Worm (Caenorhabditis elegans) whole organism, mixed stage, embryonic: Measurements from ENCODE around the gene chw-1.
A peak's percentile ranks its signal among the peaks of the same experiment; 100 is the strongest.

Source experiments
- M03D4.4 ChIP-seq: sonication (generic microtip); optimal IDR thresholded peaks from 2 replicates; lab custom pipeline; 2017; ENCODE audit warnings: mild to moderate bottlenecking, missing genetic modification characterization, missing compliant biosample characterization
- bed-3 ChIP-seq: fragments of 200-800 bp; sonication (Bioruptor generic); optimal IDR thresholded peaks from 3 replicates; lab custom pipeline; 2018; ENCODE audit warnings: mild to moderate bottlenecking, missing genetic modification characterization, moderate library complexity, missing compliant biosample characterization
- blmp-1 ChIP-seq: fragments of 150-350 bp; optimal IDR thresholded peaks from 2 replicates; lab custom pipeline; 2014; ENCODE audit warnings: missing biosample characterization, missing genetic modification characterization
- ceh-43 ChIP-seq: fragments of 200-800 bp; sonication (Bioruptor generic); optimal IDR thresholded peaks from 2 replicates; lab custom pipeline; 2018; ENCODE audit warnings: mild to moderate bottlenecking, missing genetic modification characterization, moderate library complexity, missing compliant biosample characterization
- ceh-83 ChIP-seq: fragments of 200-800 bp; sonication (Bioruptor generic); optimal IDR thresholded peaks from 2 replicates; lab custom pipeline; 2018; ENCODE audit warnings: mild to moderate bottlenecking, missing genetic modification characterization, missing compliant biosample characterization
- ces-1 ChIP-seq: fragments of 150-350 bp; optimal IDR thresholded peaks from 2 replicates; lab custom pipeline; 2014; ENCODE audit warnings: missing biosample characterization, missing genetic modification reagents, missing genetic modification characterization
- cnd-1 ChIP-seq: fragments of 200-800 bp; sonication (Bioruptor generic); optimal IDR thresholded peaks from 2 replicates; lab custom pipeline; 2018; ENCODE audit warnings: mild to moderate bottlenecking, missing genetic modification characterization, missing compliant biosample characterization
- drap-1 ChIP-seq: fragments of 200-800 bp; sonication (Bioruptor generic); optimal IDR thresholded peaks from 3 replicates; lab custom pipeline; 2018; ENCODE audit warnings: mild to moderate bottlenecking, missing genetic modification characterization, missing compliant biosample characterization
- elt-1 ChIP-seq: sonication (generic microtip); optimal IDR thresholded peaks from 2 replicates; lab custom pipeline; 2017; ENCODE audit warnings: missing genetic modification characterization, mild to moderate bottlenecking, missing compliant biosample characterization, antibody characterized with exemption, moderate library complexity, borderline replicate concordance; ENCODE audit not compliant: insufficient read depth
- elt-3 ChIP-seq: fragments of 150-350 bp; optimal IDR thresholded peaks from 2 replicates; lab custom pipeline; 2014; ENCODE audit warnings: missing biosample characterization, missing genetic modification characterization
- ham-2 ChIP-seq: fragments of 200-800 bp; sonication (Bioruptor generic); optimal IDR thresholded peaks from 2 replicates; lab custom pipeline; 2018; ENCODE audit warnings: mild to moderate bottlenecking, missing genetic modification characterization, missing compliant biosample characterization
- lin-13 ChIP-seq: fragments of 150-350 bp; optimal IDR thresholded peaks from 2 replicates; lab custom pipeline; 2014; ENCODE audit warnings: missing biosample characterization, missing genetic modification characterization
- lin-32 ChIP-seq: fragments of 200-800 bp; sonication (Bioruptor generic); optimal IDR thresholded peaks from 2 replicates; lab custom pipeline; 2018; ENCODE audit warnings: mild to moderate bottlenecking, missing genetic modification characterization, missing compliant biosample characterization
- lsy-2 ChIP-seq: fragments of 150-350 bp; optimal IDR thresholded peaks from 2 replicates; lab custom pipeline; 2014; ENCODE audit warnings: missing biosample characterization, missing genetic modification characterization
- mab-5 ChIP-seq: fragments of 150-350 bp; optimal IDR thresholded peaks from 2 replicates; lab custom pipeline; 2014; ENCODE audit warnings: missing biosample characterization, missing genetic modification characterization
- mep-1 ChIP-seq: fragments of 150-350 bp; optimal IDR thresholded peaks from 2 replicates; lab custom pipeline; 2017; ENCODE audit warnings: missing biosample characterization, missing genetic modification reagents, missing genetic modification characterization, inconsistent platforms
- mls-2 ChIP-seq: sonication (generic microtip); optimal IDR thresholded peaks from 2 replicates; lab custom pipeline; 2016; ENCODE audit warnings: mild to moderate bottlenecking, missing genetic modification characterization, moderate library complexity, missing compliant biosample characterization
- nhr-12 ChIP-seq: fragments of 150-350 bp; optimal IDR thresholded peaks from 2 replicates; lab custom pipeline; 2014; ENCODE audit warnings: missing biosample characterization, missing genetic modification characterization
- nhr-2 ChIP-seq: fragments of 150-350 bp; optimal IDR thresholded peaks from 2 replicates; lab custom pipeline; 2014; ENCODE audit warnings: missing biosample characterization, missing genetic modification characterization
- nhr-237 ChIP-seq: fragments of 150-350 bp; optimal IDR thresholded peaks from 2 replicates; lab custom pipeline; 2014; ENCODE audit warnings: missing biosample characterization, missing genetic modification characterization
- nhr-28 ChIP-seq: fragments of 150-350 bp; optimal IDR thresholded peaks from 2 replicates; lab custom pipeline; 2014; ENCODE audit warnings: missing biosample characterization, missing genetic modification characterization
- nhr-76 ChIP-seq: sonication (generic microtip); optimal IDR thresholded peaks from 2 replicates; lab custom pipeline; 2017; ENCODE audit warnings: missing biosample characterization, missing genetic modification characterization
- pha-4 ChIP-seq: fragments of 150-350 bp; optimal IDR thresholded peaks from 2 replicates; lab custom pipeline; 2018; ENCODE audit warnings: missing biosample characterization, missing genetic modification reagents, missing genetic modification characterization
- sem-2 ChIP-seq: fragments of 200-800 bp; sonication (Bioruptor generic); optimal IDR thresholded peaks from 2 replicates; lab custom pipeline; 2018; ENCODE audit warnings: mild to moderate bottlenecking, missing genetic modification characterization, missing compliant biosample characterization
- snpc-4 ChIP-seq: fragments of 150-350 bp; optimal IDR thresholded peaks from 2 replicates; lab custom pipeline; 2014; ENCODE audit warnings: missing biosample characterization, missing genetic modification characterization
- sptf-1 ChIP-seq: sonication (generic microtip); optimal IDR thresholded peaks from 2 replicates; lab custom pipeline; 2017; ENCODE audit warnings: mild to moderate bottlenecking, missing genetic modification characterization, moderate library complexity, missing compliant biosample characterization
- tbx-8 ChIP-seq: fragments of 200-800 bp; sonication (Bioruptor generic); optimal IDR thresholded peaks from 2 replicates; lab custom pipeline; 2018; ENCODE audit warnings: mild to moderate bottlenecking, missing genetic modification characterization, moderate library complexity, missing compliant biosample characterization
- unc-120 ChIP-seq: sonication (generic microtip); optimal IDR thresholded peaks from 2 replicates; lab custom pipeline; 2017; ENCODE audit warnings: missing genetic modification characterization, missing compliant biosample characterization; ENCODE audit not compliant: poor library complexity, severe bottlenecking
- unc-62 ChIP-seq: fragments of 150-350 bp; optimal IDR thresholded peaks from 2 replicates; lab custom pipeline; 2014; ENCODE audit warnings: missing biosample characterization, missing genetic modification reagents, missing genetic modification characterization
- ztf-11 ChIP-seq: fragments of 150-350 bp; optimal IDR thresholded peaks from 2 replicates; lab custom pipeline; 2014; ENCODE audit warnings: missing biosample characterization, missing genetic modification characterization

chw-1 gene

DNA sequence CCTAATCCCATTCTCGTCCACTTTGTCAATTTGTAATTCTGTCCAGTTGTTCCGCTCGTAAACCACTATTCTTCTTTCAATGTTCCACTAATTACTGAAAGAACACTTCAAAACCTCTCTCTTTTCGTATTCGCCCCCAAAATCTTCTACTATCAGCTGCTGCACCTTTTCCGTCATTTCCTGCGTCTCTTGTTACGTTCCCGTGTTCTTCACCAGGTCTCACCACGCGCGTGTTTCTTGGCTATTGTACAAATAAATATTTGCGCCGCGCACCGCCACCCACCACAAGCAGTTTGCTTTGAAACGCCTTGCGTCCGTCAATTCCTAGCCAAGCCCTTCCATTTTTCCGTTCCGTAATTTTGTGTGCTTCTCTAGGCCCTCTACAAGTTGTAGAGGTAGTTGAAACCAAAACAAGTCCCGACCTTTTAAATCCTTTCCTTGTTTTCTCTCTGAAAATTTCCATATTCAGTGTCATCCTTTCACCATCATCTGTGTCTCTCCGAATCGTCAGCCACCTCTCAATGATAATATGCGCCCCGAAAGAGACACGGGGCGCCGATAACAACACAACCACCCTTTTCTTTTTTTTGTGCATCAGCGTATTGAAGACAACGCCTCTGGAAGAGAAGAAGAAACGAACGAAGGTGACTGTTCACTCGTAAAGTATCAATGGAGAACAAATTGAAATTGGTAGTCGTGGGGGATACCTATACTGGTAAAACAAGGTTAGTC is 16.2 kb downstream of the chw-1 start, which contains the start of the genes crp-1 and Y32F6B.9:
TSS of gene crp-1 (plus strand) at position 468 of the 732 bp plus-strand sequence.
TSS of gene Y32F6B.9 (plus strand) at position 603 of the 732 bp plus-strand sequence.
- TF ChIP-seq ceh-43 (GFP tag; lab: Kevin White, UChicago) (no peak), cnd-1 (tag; lab: Kevin White, UChicago) (no peak), nhr-2 (tag; lab: Kevin White, UChicago) (no peak), sptf-1 (tag; lab: Kevin White, UChicago) (no peak), sem-2 (GFP tag; lab: Kevin White, UChicago) (no peak), ham-2 (peak; percentile 41), elt-1 (no peak), blmp-1 (tag; lab: Kevin White, UChicago) (no peak), lin-13 (no peak), ces-1 (GFP tag; lab: Kevin White, UChicago) (no peak), pha-4 (tag; lab: Kevin White, UChicago) (peak; percentile 25), nhr-237 (tag; lab: Kevin White, UChicago) (no peak), M03D4.4 (tag; lab: Kevin White, UChicago) (no peak), drap-1 (GFP tag; lab: Kevin White, UChicago) (no peak)

DNA sequence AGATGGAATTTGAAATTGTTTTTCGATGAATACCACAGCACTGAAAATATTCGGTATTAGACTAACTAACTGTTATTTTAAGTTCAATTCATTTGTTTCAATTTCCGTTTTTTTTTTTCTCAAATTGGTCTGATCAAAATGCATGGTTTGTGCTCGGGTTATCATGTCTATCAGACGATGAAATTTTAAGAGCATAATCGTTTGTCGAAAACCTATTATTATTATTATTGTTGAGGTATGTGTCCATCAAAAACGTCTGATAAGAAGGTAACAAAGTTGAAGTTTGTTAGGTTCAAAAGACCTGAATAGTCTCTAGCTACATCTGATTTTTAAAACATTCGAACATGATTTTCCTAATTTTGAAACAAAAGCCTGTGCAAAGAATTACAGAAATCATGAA is 21.9 kb downstream of the chw-1 start:
- no peak for TF ChIP-seq lsy-2 (tag; lab: Kevin White, UChicago)

DNA sequence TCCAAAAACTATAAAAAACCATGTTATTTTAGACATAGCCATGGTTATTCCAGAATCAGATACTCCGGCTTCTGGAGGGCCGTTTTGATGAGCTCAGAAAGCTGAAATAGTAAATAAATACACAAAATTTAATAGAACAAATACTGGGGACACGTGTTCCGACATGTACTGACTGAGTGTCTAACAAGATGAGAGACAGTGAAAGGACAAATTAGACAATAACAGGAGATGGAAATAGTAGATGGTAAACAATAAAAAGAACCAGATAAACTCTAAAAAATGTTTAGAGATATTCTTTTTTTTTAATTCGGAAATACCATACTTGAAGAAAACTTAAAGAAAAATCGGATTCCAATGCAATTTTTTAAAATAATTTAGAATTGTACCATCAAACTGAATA is 22.6 kb downstream of the chw-1 start, which contains the start of gene Y32F6B.1:
TSS of gene Y32F6B.1 (minus strand) at position 101 of the 400 bp plus-strand sequence.
- no peak for TF ChIP-seq snpc-4 (tag; lab: Kevin White, UChicago)
- no peak for TF ChIP-seq ces-1 (GFP tag; lab: Kevin White, UChicago)
- no peak for TF ChIP-seq lsy-2 (tag; lab: Kevin White, UChicago)
- TF ChIP-seq lin-13 = no peak
- no peak for TF ChIP-seq tbx-8 (GFP tag; lab: Kevin White, UChicago)
- no peak for TF ChIP-seq sptf-1 (tag; lab: Kevin White, UChicago)
- TF ChIP-seq ceh-43 (GFP tag; lab: Kevin White, UChicago) = no peak
- no peak for TF ChIP-seq mab-5 (tag; lab: Kevin White, UChicago)

DNA sequence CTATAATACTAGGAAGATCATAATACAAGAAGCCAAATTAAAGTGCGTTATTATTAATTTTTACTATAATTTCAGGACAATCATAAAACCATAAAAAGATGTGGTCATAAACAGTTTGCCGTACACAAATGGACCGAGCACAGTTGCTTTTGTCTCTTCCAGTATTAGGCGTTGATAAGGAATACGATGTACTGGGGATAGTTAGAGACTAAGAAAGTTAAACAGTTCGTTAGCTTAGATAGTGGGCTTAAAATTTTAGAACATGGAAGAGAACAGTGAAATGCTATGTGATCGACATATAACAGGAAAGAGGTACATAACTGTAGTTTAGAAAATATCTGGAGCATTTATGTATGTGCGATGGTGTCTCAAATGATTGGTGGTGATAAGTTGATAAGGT is 23.3 kb downstream of the chw-1 start:
- TF ChIP-seq nhr-12 (tag; lab: Kevin White, UChicago) (no peak), M03D4.4 (tag; lab: Kevin White, UChicago) (no peak), sem-2 (GFP tag; lab: Kevin White, UChicago) (no peak), bed-3 (GFP tag; lab: Kevin White, UChicago) (no peak), unc-120 (no peak), ztf-11 (tag; lab: Kevin White, UChicago) (no peak), cnd-1 (tag; lab: Kevin White, UChicago) (no peak), mep-1 (no peak), nhr-76 (tag; lab: Kevin White, UChicago) (no peak), unc-62 (no peak), nhr-237 (tag; lab: Kevin White, UChicago) (no peak), lsy-2 (tag; lab: Kevin White, UChicago) (no peak), sptf-1 (tag; lab: Kevin White, UChicago) (no peak), ham-2 (no peak), elt-3 (tag; lab: Kevin White, UChicago) (no peak), snpc-4 (tag; lab: Kevin White, UChicago) (no peak), ceh-83 (no peak)

DNA sequence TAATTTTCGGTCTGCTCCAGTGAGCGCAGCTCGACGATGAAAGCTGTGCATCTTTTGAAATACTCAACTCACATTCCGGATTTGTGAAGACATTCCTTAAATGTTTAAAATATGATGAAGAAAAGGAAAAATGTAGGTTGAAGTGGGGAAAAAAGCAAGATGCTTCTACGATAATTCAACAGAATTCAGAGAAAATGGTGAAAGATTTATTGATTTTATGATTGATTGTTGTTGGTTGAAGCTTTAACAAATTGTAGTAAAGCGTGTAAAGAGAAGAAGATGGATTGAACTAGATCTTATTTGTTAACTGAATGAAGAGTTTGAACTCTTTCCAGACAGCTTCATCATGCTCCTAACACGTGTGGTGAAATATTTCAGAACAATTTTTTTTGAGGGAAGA is 27.9 kb downstream of the chw-1 start, which contains the start of gene ncx-5:
TSS of gene ncx-5 (minus strand) at position 101 of the 400 bp plus-strand sequence.
- TF ChIP-seq ceh-83 = no peak
- TF ChIP-seq nhr-12 (tag; lab: Kevin White, UChicago) = no peak
- no peak for TF ChIP-seq tbx-8 (GFP tag; lab: Kevin White, UChicago)
- TF ChIP-seq ces-1 (GFP tag; lab: Kevin White, UChicago) = no peak
- no peak for TF ChIP-seq mab-5 (tag; lab: Kevin White, UChicago)
- no peak for TF ChIP-seq lsy-2 (tag; lab: Kevin White, UChicago)
- TF ChIP-seq pha-4 (tag; lab: Kevin White, UChicago) = no peak
- no peak for TF ChIP-seq sptf-1 (tag; lab: Kevin White, UChicago)
- no peak for TF ChIP-seq ham-2
- no peak for TF ChIP-seq mls-2 (tag; lab: Kevin White, UChicago)
- no peak for TF ChIP-seq unc-62
- TF ChIP-seq nhr-28 (tag; lab: Kevin White, UChicago) = no peak
- TF ChIP-seq lin-32 = no peak
- TF ChIP-seq nhr-2 (tag; lab: Kevin White, UChicago) = no peak
- TF ChIP-seq M03D4.4 (tag; lab: Kevin White, UChicago) = no peak
- TF ChIP-seq sem-2 (GFP tag; lab: Kevin White, UChicago) = no peak
- TF ChIP-seq snpc-4 (tag; lab: Kevin White, UChicago) = no peak
- TF ChIP-seq unc-120 = no peak
